Fruit fly (Drosophila melanogaster) whole organism, embryonic: Measurements from ENCODE around the gene yellow-b.

ENCODE experiments used
- CG10543 ChIP-seq: fragments of 200-800 bp; sonication (Bioruptor generic); optimal IDR thresholded peaks from 3 replicates; lab custom pipeline; 2017; ENCODE audit warnings: missing biosample characterization, mild to moderate bottlenecking, missing genetic modification characterization, moderate library complexity
- CG10959 ChIP-seq: fragments of 200-800 bp; sonication (Bioruptor generic); IDR thresholded peaks from 2 replicates; pipeline ENCODE4 v1.3.6; 2022; ENCODE audit warnings: missing biosample characterization, missing genetic modification characterization
- CG11398 ChIP-seq: fragments of 200-800 bp; sonication (Bioruptor generic); optimal IDR thresholded peaks from 2 replicates; lab custom pipeline; 2016; ENCODE audit warnings: missing biosample characterization, missing genetic modification characterization
- CG11504 ChIP-seq: fragments of 200-800 bp; sonication (Bioruptor generic); optimal IDR thresholded peaks from 3 replicates; lab custom pipeline; 2019; ENCODE audit warnings: missing biosample characterization, mild to moderate bottlenecking, missing genetic modification characterization, moderate library complexity
- CG15011 ChIP-seq: fragments of 200-800 bp; sonication (Bioruptor generic); optimal IDR thresholded peaks from 3 replicates; lab custom pipeline; 2018; ENCODE audit warnings: missing biosample characterization, mild to moderate bottlenecking, missing genetic modification characterization
- CG15696 ChIP-seq: fragments of 200-800 bp; sonication (Bioruptor generic); optimal IDR thresholded peaks from 2 replicates; lab custom pipeline; 2019; ENCODE audit warnings: missing biosample characterization, mild to moderate bottlenecking, missing genetic modification characterization, moderate library complexity
- CG16815 ChIP-seq: fragments of 200-800 bp; sonication (Bioruptor generic); optimal IDR thresholded peaks from 3 replicates; lab custom pipeline; 2017; ENCODE audit warnings: missing biosample characterization, mild to moderate bottlenecking, missing genetic modification characterization
- CG17912 ChIP-seq: fragments of 200-800 bp; sonication (Bioruptor generic); optimal IDR thresholded peaks from 2 replicates; lab custom pipeline; 2018; ENCODE audit warnings: missing biosample characterization, mild to moderate bottlenecking, missing genetic modification characterization
- CG1792 ChIP-seq: fragments of 200-800 bp; sonication (Bioruptor generic); optimal IDR thresholded peaks from 2 replicates; lab custom pipeline; 2016; ENCODE audit warnings: missing biosample characterization, missing genetic modification characterization
- CG18599 ChIP-seq: fragments of 200-800 bp; sonication (Bioruptor generic); optimal IDR thresholded peaks from 3 replicates; lab custom pipeline; 2017; ENCODE audit warnings: missing biosample characterization, missing genetic modification characterization, mild to moderate bottlenecking, moderate library complexity, missing genetic modification reagents
- CG2199 ChIP-seq: fragments of 200-800 bp; sonication (Bioruptor generic); IDR thresholded peaks from 3 replicates; pipeline ENCODE4 v1.3.6; 2022; ENCODE audit warnings: missing biosample characterization, missing genetic modification characterization
- CG30431 ChIP-seq: fragments of 200-800 bp; sonication (Bioruptor generic); optimal IDR thresholded peaks from 2 replicates; lab custom pipeline; 2017; ENCODE audit warnings: missing biosample characterization, missing genetic modification characterization
- CG33213 ChIP-seq: fragments of 200-800 bp; sonication (Bioruptor generic); optimal IDR thresholded peaks from 3 replicates; lab custom pipeline; 2016; ENCODE audit warnings: missing biosample characterization, missing genetic modification characterization
- CG3407 ChIP-seq: fragments of 200-800 bp; sonication (Bioruptor generic); optimal IDR thresholded peaks from 2 replicates; lab custom pipeline; 2018; ENCODE audit warnings: missing biosample characterization, mild to moderate bottlenecking, missing genetic modification characterization
- CG3847 ChIP-seq: fragments of 200-800 bp; sonication (Bioruptor generic); IDR thresholded peaks from 2 replicates; pipeline ENCODE4 v1.3.6; 2022; ENCODE audit warnings: missing biosample characterization, missing genetic modification characterization
- CG4424 ChIP-seq: fragments of 200-800 bp; sonication (Bioruptor generic); optimal IDR thresholded peaks from 3 replicates; lab custom pipeline; 2016; ENCODE audit warnings: missing biosample characterization, missing genetic modification characterization
- CG4707 ChIP-seq: fragments of 200-800 bp; sonication (Bioruptor generic); optimal IDR thresholded peaks from 2 replicates; lab custom pipeline; 2018; ENCODE audit warnings: missing biosample characterization, mild to moderate bottlenecking, missing genetic modification characterization, moderate library complexity
- CG4854 ChIP-seq: fragments of 200-800 bp; sonication (Bioruptor generic); optimal IDR thresholded peaks from 2 replicates; lab custom pipeline; 2016; ENCODE audit warnings: missing biosample characterization, missing genetic modification characterization, inconsistent platforms
- CG5245 ChIP-seq: fragments of 200-800 bp; sonication (Bioruptor generic); optimal IDR thresholded peaks from 3 replicates; lab custom pipeline; 2016; ENCODE audit warnings: missing biosample characterization, missing genetic modification characterization
- CG6272 ChIP-seq: fragments of 200-800 bp; sonication (Bioruptor generic); IDR thresholded peaks from 2 replicates; pipeline ENCODE4 v1.3.6; 2022; ENCODE audit warnings: missing biosample characterization, missing genetic modification characterization
- CG6689 ChIP-seq: fragments of 200-800 bp; sonication (Bioruptor generic); IDR thresholded peaks from 2 replicates; pipeline ENCODE4 v1.3.6; 2022; ENCODE audit warnings: missing biosample characterization, missing genetic modification characterization
- CG9876 ChIP-seq: fragments of 200-800 bp; sonication (Bioruptor generic); optimal IDR thresholded peaks from 2 replicates; lab custom pipeline; 2016; ENCODE audit warnings: missing biosample characterization, missing genetic modification characterization
- Eip74EF ChIP-seq, 2 experiments: fragments of 200-800 bp in 1 of 2; fragments of >200 bp in 1 of 2; sonication (Bioruptor generic) in 1 of 2; optimal IDR thresholded peaks; 2 replicates each; lab custom pipeline; 2017 to 2019; ENCODE audit warnings: missing biosample characterization in 2 of 2, missing genetic modification characterization in 2 of 2, mild to moderate bottlenecking in 1 of 2, moderate library complexity in 1 of 2
- Ets65A ChIP-seq: fragments of 200-800 bp; sonication (Bioruptor generic); peaks from one replicate; lab custom pipeline; 2016; ENCODE audit warnings: missing biosample characterization, missing genetic modification characterization
- Ets97D ChIP-seq: fragments of 200-800 bp; sonication (Bioruptor generic); optimal IDR thresholded peaks from 3 replicates; lab custom pipeline; 2016; ENCODE audit warnings: missing biosample characterization, missing genetic modification characterization
- Fer2 ChIP-seq: fragments of 200-800 bp; sonication (Bioruptor generic); optimal IDR thresholded peaks from 2 replicates; lab custom pipeline; 2018; ENCODE audit warnings: missing biosample characterization, mild to moderate bottlenecking, missing genetic modification characterization, moderate library complexity
- NK7.1 ChIP-seq: fragments of 200-800 bp; sonication (Bioruptor generic); optimal IDR thresholded peaks from 3 replicates; lab custom pipeline; 2016; ENCODE audit warnings: missing biosample characterization, missing genetic modification characterization
- NfI ChIP-seq: fragments of 200-800 bp; sonication (Bioruptor generic); optimal IDR thresholded peaks from 3 replicates; lab custom pipeline; 2018; ENCODE audit warnings: missing biosample characterization, mild to moderate bottlenecking, missing genetic modification characterization, moderate library complexity
- Stat92E ChIP-seq, 3 experiments: fragments of >200 bp in 2 of 3; fragments of 200-800 bp in 1 of 3; sonication (Bioruptor generic) in 1 of 3; optimal IDR thresholded peaks; 2 replicates each; lab custom pipeline; 2017 to 2019; ENCODE audit warnings: missing biosample characterization in 3 of 3, missing genetic modification characterization in 3 of 3, mild to moderate bottlenecking in 1 of 3, moderate library complexity in 1 of 3
- Vsx1 ChIP-seq: fragments of 200-800 bp; sonication (Bioruptor generic); optimal IDR thresholded peaks from 2 replicates; lab custom pipeline; 2017; ENCODE audit warnings: missing biosample characterization, mild to moderate bottlenecking, missing genetic modification characterization, missing genetic modification reagents
- Xbp1 ChIP-seq: fragments of 200-800 bp; sonication (Bioruptor generic); optimal IDR thresholded peaks from 3 replicates; lab custom pipeline; 2016; ENCODE audit warnings: missing biosample characterization, mild to moderate bottlenecking, missing genetic modification characterization
- al ChIP-seq: fragments of 200-800 bp; sonication (Bioruptor generic); IDR thresholded peaks from 2 replicates; pipeline ENCODE4 v1.3.6; 2022; ENCODE audit warnings: missing biosample characterization, missing genetic modification characterization
- ara ChIP-seq: fragments of 200-800 bp; sonication (Bioruptor generic); IDR thresholded peaks from 2 replicates; pipeline ENCODE4 v1.3.6; 2022; ENCODE audit warnings: missing biosample characterization, missing genetic modification characterization
- ato ChIP-seq: fragments of 200-800 bp; sonication (Bioruptor generic); IDR thresholded peaks from 2 replicates; pipeline ENCODE4 v1.3.6; 2022; ENCODE audit warnings: missing biosample characterization, missing genetic modification characterization; ENCODE audit not compliant: partially characterized antibody
- ci ChIP-seq: fragments of 200-800 bp; sonication (Bioruptor generic); IDR thresholded peaks from 3 replicates; pipeline ENCODE4 v1.3.6; 2022; ENCODE audit warnings: missing biosample characterization, missing genetic modification characterization
- crc ChIP-seq: fragments of 200-800 bp; sonication (Bioruptor generic); optimal IDR thresholded peaks from 2 replicates; lab custom pipeline; 2016; ENCODE audit warnings: missing biosample characterization, missing genetic modification characterization
- disco-r ChIP-seq: fragments of 200-800 bp; sonication (Bioruptor generic); optimal IDR thresholded peaks from 2 replicates; lab custom pipeline; 2016; ENCODE audit warnings: missing biosample characterization, missing genetic modification characterization
- ind ChIP-seq: fragments of 200-800 bp; sonication (Bioruptor generic); optimal IDR thresholded peaks from 3 replicates; lab custom pipeline; 2016; ENCODE audit warnings: missing biosample characterization, missing genetic modification characterization
- jigr1 ChIP-seq: fragments of 200-800 bp; sonication (Bioruptor generic); IDR thresholded peaks from 3 replicates; pipeline ENCODE4 v1.3.6; 2022; ENCODE audit warnings: missing biosample characterization, missing genetic modification characterization
- ken ChIP-seq: fragments of 200-800 bp; sonication (Bioruptor generic); IDR thresholded peaks from 3 replicates; pipeline ENCODE4 v1.3.6; 2022; ENCODE audit warnings: missing biosample characterization, missing genetic modification characterization
- onecut ChIP-seq: fragments of 200-800 bp; sonication (Bioruptor generic); IDR thresholded peaks from 2 replicates; pipeline ENCODE4 v1.3.6; 2022; ENCODE audit warnings: missing biosample characterization, missing genetic modification characterization
- pnt ChIP-seq: fragments of 200-800 bp; sonication (Bioruptor generic); optimal IDR thresholded peaks from 3 replicates; lab custom pipeline; 2016; ENCODE audit warnings: missing biosample characterization, missing genetic modification characterization
- psq ChIP-seq: fragments of 200-800 bp; sonication (Bioruptor generic); optimal IDR thresholded peaks from 2 replicates; lab custom pipeline; 2017; ENCODE audit warnings: missing biosample characterization, missing genetic modification characterization
- ranshi ChIP-seq: fragments of 200-800 bp; sonication (Bioruptor generic); IDR thresholded peaks from 2 replicates; pipeline ENCODE4 v1.3.6; 2022; ENCODE audit warnings: missing biosample characterization, missing genetic modification characterization
- sim ChIP-seq: fragments of 200-800 bp; sonication (Bioruptor generic); IDR thresholded peaks from 2 replicates; pipeline ENCODE4 v1.3.6; 2022; ENCODE audit warnings: missing biosample characterization, missing genetic modification characterization
- sima ChIP-seq: fragments of 200-800 bp; sonication (Bioruptor generic); optimal IDR thresholded peaks from 2 replicates; lab custom pipeline; 2016; ENCODE audit warnings: missing biosample characterization, missing genetic modification characterization
- slp2 ChIP-seq: fragments of 200-800 bp; sonication (Bioruptor generic); optimal IDR thresholded peaks from 2 replicates; lab custom pipeline; 2016; ENCODE audit warnings: missing biosample characterization, missing genetic modification characterization
- sug ChIP-seq: fragments of 200-800 bp; optimal IDR thresholded peaks from 2 replicates; lab custom pipeline; 2019; ENCODE audit warnings: missing biosample characterization, mild to moderate bottlenecking, missing genetic modification characterization, moderate library complexity
- trem ChIP-seq: fragments of 200-800 bp; optimal IDR thresholded peaks from 3 replicates; lab custom pipeline; 2019; ENCODE audit warnings: missing biosample characterization, mild to moderate bottlenecking, missing genetic modification characterization, moderate library complexity
- wor ChIP-seq: fragments of 200-800 bp; sonication (Bioruptor generic); IDR thresholded peaks from 2 replicates; pipeline ENCODE4 v1.3.6; 2022; ENCODE audit warnings: missing biosample characterization, missing genetic modification characterization

yellow-b gene

dm6 chr2L:16743055-16743805 is 10.9 kb upstream of the yellow-b start, which contains the start of the genes LSm7 and BuGZ (continued):
- TF ChIP-seq Xbp1 (GFP tag; lab: Kevin White, UChicago) (peak; percentile 66), ken (GFP tag; lab: Robert Waterston, UW) (no peak), CG2199 (GFP tag; lab: Robert Waterston, UW) (no peak), sima (GFP tag; lab: Kevin White, UChicago) (no peak), CG11504 (tag; lab: Kevin White, UChicago) (no peak), jigr1 (GFP tag; lab: Robert Waterston, UW) (no peak), CG18599 (GFP tag; lab: Kevin White, UChicago) (no peak), crc (GFP tag; lab: Kevin White, UChicago) (no peak), CG3407 (no peak), disco-r (GFP tag; lab: Kevin White, UChicago) (no peak), onecut (GFP tag; lab: Robert Waterston, UW) (peak; percentile 70; the same call in 1 of the 2 replicates), CG33213 (GFP tag; lab: Kevin White, UChicago) (peak; percentile 58), CG3847 (GFP tag; lab: Robert Waterston, UW) (peak; percentile 62), CG4424 (peak; percentile 54), Stat92E (GFP tag; optimal IDR thresholded peaks at IDR 0.05; lab: Kevin White, UChicago) (peak in 1 of 3 experiments; percentile 21), ara (no peak), NfI (GFP tag; lab: Kevin White, UChicago) (no peak), CG30431 (GFP tag; lab: Kevin White, UChicago) (no peak), ci (no peak; the same call in 1 of the 3 replicates), sug (tag; lab: Kevin White, UChicago) (peak; percentile 53), CG1792 (GFP tag; lab: Kevin White, UChicago) (no peak), wor (GFP tag; lab: Robert Waterston, UW) (no peak), CG6689 (GFP tag; lab: Robert Waterston, UW) (no peak), Vsx1 (no peak), CG4707 (GFP tag; lab: Kevin White, UChicago) (no peak), CG10959 (no peak), slp2 (GFP tag; lab: Kevin White, UChicago) (no peak), trem (tag; lab: Kevin White, UChicago) (peak; percentile 92), psq (GFP tag; lab: Kevin White, UChicago) (peak; percentile 3), Fer2 (tag; lab: Kevin White, UChicago) (no peak), CG11398 (no peak), CG9876 (no peak), CG5245 (peak; percentile 17), NK7.1 (no peak), CG4854 (GFP tag; lab: Kevin White, UChicago) (no peak), al (GFP tag; lab: Robert Waterston, UW) (no peak), CG15011 (GFP tag; lab: Kevin White, UChicago) (no peak), ranshi (GFP tag; lab: Robert Waterston, UW) (no peak), Ets65A (peak; percentile 69), Eip74EF (GFP tag; optimal IDR thresholded peaks at IDR 0.05; lab: Kevin White, UChicago) (no peak), ato (GFP tag; lab: Robert Waterston, UW) (no peak), sim (GFP tag; lab: Robert Waterston, UW) (no peak), ind (GFP tag; lab: Kevin White, UChicago) (peak; percentile 22), CG16815 (no peak), CG6272 (no peak), CG15696 (tag; lab: Kevin White, UChicago) (peak; percentile 41), CG10543 (peak; percentile 12), CG17912 (peak; percentile 74), Ets97D (GFP tag; lab: Kevin White, UChicago) (peak; percentile 31), pnt (GFP tag; lab: Kevin White, UChicago) (no peak)
